Worm (Caenorhabditis elegans) whole organism, L3 larva: ENCODE measurements around the gene T28A11.16.

ENCODE experiments used
- R02D3.7 ChIP-seq: fragments of 150-350 bp; optimal IDR thresholded peaks from 2 replicates; lab custom pipeline; 2014; ENCODE audit warnings: missing biosample characterization, missing genetic modification characterization
- aly-2 ChIP-seq: fragments of 150-350 bp; optimal IDR thresholded peaks from 2 replicates; lab custom pipeline; 2014; ENCODE audit warnings: missing biosample characterization, missing genetic modification characterization
- daf-12 ChIP-seq: fragments of 150-350 bp; optimal IDR thresholded peaks from 2 replicates; lab custom pipeline; 2014; ENCODE audit warnings: missing biosample characterization, missing genetic modification reagents, missing genetic modification characterization
- jun-1 ChIP-seq: fragments of 150-350 bp; optimal IDR thresholded peaks from 2 replicates; lab custom pipeline; 2014; ENCODE audit warnings: missing biosample characterization, missing genetic modification reagents, missing genetic modification characterization
- lin-39 ChIP-seq: fragments of 150-350 bp; optimal IDR thresholded peaks from 2 replicates; lab custom pipeline; 2018; ENCODE audit warnings: missing biosample characterization, missing genetic modification reagents, missing genetic modification characterization
- mdl-1 ChIP-seq: fragments of 150-350 bp; optimal IDR thresholded peaks from 2 replicates; lab custom pipeline; 2014; ENCODE audit warnings: missing biosample characterization, missing genetic modification characterization
- nhr-237 ChIP-seq: fragments of 150-350 bp; optimal IDR thresholded peaks from 2 replicates; lab custom pipeline; 2014; ENCODE audit warnings: missing biosample characterization, missing genetic modification characterization
- nhr-25 ChIP-seq: sonication (generic microtip); optimal IDR thresholded peaks from 2 replicates; lab custom pipeline; 2017; ENCODE audit warnings: missing biosample characterization, missing genetic modification characterization
- unc-62 ChIP-seq: fragments of 150-350 bp; sonication (generic microtip); optimal IDR thresholded peaks from 4 replicates; lab custom pipeline; 2014; ENCODE audit warnings: missing biosample characterization, missing genetic modification reagents, missing genetic modification characterization

DNA sequence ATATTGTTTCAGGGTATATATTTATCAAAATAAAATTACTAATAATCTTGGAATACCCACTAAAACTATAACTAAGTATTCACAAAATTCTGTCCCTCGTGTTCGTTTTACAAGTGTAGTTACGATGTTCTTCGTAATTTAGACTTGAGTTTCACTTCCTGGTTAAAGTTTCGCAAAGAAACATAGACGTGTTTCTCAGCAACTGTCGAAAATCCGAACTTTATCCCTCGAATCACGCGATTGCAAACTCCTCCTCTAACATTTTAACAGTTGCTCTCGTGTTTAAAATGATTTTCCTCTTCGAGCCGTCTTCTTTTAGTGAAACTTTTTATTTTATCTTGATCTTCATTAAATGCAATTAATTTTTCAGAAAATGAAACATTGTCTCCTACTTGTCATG lies 21.0 kb upstream of the T28A11.16 start, which contains the start of gene T28A11.2:
- TF ChIP-seq aly-2 (tag; lab: Kevin White, UChicago) (no peak), jun-1 (tag; lab: Kevin White, UChicago) (no peak), R02D3.7 (no peak), nhr-237 (no peak), nhr-25 (tag; lab: Kevin White, UChicago) (no peak), mdl-1 (no peak), daf-12 (tag; lab: Kevin White, UChicago) (no peak), unc-62 (no peak), lin-39 (tag; lab: Kevin White, UChicago) (no peak)
